Worm (Caenorhabditis elegans): Measurements from ENCODE around the gene Y54E2A.7.

Y54E2A.7 gene

DNA sequence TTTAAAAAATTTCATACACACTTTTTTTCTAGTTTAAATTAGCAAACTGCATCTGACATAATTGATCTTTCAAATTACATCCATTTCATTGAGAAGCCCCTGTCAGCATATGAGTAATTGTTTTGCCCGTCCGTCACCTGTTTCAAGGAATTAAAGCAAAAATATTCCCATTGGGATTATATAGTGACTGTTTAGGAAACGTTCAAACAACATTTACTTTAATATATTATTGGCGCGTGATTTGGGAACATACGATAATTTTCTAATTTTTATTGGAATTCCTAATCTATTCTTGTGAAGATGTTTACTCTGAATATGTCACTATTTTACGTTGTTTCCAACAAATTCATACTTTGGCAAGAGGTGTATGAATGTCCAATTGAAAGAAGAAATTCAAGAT, 32.9 kb upstream of the Y54E2A.7 start, which contains the start of gene srt-11:
Gene srt-11 (plus strand): TSS at position 301 of the 400 bp plus-strand sequence.
- TF ChIP-seq dao-5 (tag; optimal IDR thresholded peaks at IDR 0.05): no peak
- TF ChIP-seq him-1 (tag; optimal IDR thresholded peaks at IDR 0.05): no peak
- no peak for TF ChIP-seq W03F9.2 (tag; optimal IDR thresholded peaks at IDR 0.05)

DNA sequence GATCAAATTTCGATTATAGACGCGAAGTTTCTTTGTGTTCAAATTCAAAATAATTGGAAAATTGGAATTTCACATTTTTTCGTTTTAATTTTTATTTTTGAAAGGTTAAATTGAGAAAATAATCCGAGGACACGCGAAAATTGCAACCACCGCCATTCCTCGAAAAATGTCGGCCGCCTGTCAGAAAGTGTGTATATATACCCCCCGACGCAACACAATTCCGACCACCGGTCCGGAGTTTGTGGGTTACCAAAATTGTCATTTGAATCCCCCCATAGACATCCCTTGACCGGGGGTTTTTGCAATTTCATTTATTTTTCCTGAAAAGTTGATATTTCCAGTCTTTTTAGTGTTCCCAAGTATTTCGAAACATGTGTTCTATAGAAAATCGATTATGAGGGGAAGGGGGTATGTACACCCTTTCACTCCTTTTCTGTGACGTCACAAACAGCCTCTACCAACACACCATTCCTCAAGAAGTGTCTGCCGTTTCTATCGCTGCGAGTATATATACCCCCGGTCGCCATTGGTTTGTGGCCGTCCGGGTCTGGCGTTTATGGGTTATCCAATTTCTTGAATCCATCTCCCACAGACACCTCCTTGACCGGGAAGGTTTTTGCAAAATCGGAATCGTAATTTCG, 31.6 kb upstream of the Y54E2A.7 start, which contains the start of gene W01D2.3:
Gene W01D2.3 (minus strand): TSS at position 51 of the 641 bp plus-strand sequence.
- TF ChIP-seq W03F9.2 (tag; optimal IDR thresholded peaks at IDR 0.05) (peak; percentile 33), him-1 (tag; optimal IDR thresholded peaks at IDR 0.05) (peak; percentile 32), dao-5 (tag; optimal IDR thresholded peaks at IDR 0.05) (peak; percentile 71)

DNA sequence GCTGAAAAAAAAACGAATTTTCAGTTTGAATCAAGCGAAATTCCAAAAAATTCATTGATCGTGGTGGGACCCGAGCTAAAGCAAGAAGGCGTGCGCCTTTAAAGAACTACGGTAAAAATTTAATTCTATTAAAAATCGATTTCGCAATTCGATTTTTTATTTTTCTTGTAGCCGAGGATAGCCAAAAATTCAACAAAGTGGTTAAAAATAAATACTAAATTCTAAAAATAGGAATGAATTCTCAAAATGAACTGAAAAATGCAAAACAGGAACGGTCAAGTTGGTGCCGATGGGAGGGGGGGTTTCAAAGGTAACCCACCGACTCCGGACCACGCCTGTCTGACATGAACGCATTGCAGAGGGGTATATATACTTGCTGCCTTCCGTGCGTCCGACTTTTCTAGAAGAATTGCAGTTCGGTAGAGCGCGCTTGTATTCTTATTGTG, 28.3 kb upstream of the Y54E2A.7 start:
- TF ChIP-seq dao-5 (tag; optimal IDR thresholded peaks at IDR 0.05): no peak
- TF ChIP-seq him-1 (tag; optimal IDR thresholded peaks at IDR 0.05): peak; percentile 5
- no peak for TF ChIP-seq W03F9.2 (tag; optimal IDR thresholded peaks at IDR 0.05)

DNA sequence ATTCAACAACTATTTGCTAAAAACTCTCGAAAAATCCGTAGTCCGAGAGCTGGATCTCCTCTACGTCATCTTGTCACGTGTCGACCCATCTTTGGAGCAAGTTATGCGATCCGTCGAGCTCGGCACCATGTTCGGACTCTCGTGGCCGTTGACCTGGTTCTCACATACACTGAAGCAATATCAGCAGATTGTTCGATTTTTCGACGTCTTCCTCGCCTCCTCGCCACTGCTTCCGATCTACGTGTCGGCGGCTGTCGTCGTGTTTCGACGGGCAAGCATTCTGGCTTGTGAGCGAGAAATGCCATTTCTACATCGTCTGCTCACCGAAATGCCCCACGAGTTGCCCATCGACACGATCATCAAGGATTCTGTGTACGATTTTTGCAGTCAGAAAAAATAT, 26.6 kb upstream of the Y54E2A.7 start:
- TF ChIP-seq dao-5 (tag; optimal IDR thresholded peaks at IDR 0.05) (no peak), him-1 (tag; optimal IDR thresholded peaks at IDR 0.05) (no peak), W03F9.2 (tag; optimal IDR thresholded peaks at IDR 0.05) (no peak)

DNA sequence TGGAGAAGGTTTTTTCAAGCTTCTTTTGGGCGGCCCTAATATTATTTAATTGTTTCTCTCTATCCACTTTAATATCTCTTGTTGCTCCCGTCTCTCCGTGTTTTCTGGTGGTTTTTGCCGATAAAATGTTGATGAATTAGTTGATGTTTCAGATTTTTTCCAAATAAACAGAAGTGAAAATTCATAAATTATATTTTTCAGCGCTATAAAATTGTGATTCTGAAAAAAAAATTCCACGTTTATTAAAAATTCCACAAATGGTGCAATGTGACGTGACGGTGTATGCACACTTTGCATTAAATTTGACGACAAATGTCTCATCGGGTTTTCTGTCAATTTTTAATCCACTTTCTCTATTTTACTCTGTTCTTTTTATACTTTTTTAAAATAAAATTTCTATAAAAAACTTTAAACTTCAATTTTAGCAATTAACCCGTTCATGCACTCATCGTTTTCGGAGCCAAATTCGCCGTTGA, 25.3 kb upstream of the Y54E2A.7 start, which contains the start of gene tbc-20:
Gene tbc-20 (plus strand): TSS at position 426 of the 476 bp plus-strand sequence.
- TF ChIP-seq him-1 (tag; optimal IDR thresholded peaks at IDR 0.05): no peak
- TF ChIP-seq W03F9.2 (tag; optimal IDR thresholded peaks at IDR 0.05): peak; percentile 37

DNA sequence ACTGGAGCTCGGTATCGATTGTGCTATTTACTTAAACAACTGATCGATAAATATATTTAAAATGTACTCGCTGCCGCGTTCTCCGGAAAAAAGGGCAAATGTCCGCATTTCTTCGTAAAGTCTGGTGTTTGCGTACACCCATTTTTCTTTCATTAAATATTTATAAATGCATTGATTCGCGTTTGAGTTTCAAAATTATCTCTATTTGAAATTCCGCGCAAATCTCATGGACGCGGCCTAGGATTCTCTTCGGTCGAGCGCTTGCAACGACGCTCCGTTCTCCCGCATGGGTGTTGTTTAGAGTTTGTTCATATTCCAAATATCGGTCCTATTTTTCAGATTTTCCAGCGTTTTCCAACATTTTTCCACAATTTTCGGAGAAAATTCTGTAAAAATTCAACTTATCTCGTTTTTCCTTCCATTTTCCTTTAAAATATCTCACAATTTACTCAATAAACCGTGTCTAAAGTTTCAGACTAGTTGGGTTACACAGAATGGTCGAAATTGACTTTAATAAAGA, 22.2 kb upstream of the Y54E2A.7 start, which contains the start of gene eif-3.B:
Gene eif-3.B (plus strand): TSS at position 470 of the 520 bp plus-strand sequence.
- no peak for TF ChIP-seq dao-5 (tag; optimal IDR thresholded peaks at IDR 0.05)
- peak; percentile 42 for TF ChIP-seq him-1 (tag; optimal IDR thresholded peaks at IDR 0.05)
- peak; percentile 83 for TF ChIP-seq W03F9.2 (tag; optimal IDR thresholded peaks at IDR 0.05)

DNA sequence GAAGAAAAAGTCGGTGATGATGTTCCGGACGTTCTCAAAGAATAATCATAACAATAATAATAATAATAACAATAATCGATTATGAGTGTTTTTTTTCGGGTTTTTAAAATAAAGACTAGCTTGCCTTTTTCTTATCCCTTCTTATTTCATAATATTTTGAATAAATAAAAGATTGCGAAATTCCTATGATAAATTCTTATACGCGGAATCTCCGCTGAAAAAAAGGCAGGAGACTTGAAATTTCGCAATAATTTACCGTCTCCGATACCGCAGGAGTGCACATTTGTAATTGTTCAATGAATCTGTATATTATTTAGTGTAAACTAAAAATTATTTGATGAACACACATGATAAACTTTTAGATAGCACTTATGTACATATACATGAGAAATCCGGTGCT, 19.7 kb upstream of the Y54E2A.7 start:
- TF ChIP-seq dao-5 (tag; optimal IDR thresholded peaks at IDR 0.05): no peak
- no peak for TF ChIP-seq him-1 (tag; optimal IDR thresholded peaks at IDR 0.05)
- no peak for TF ChIP-seq W03F9.2 (tag; optimal IDR thresholded peaks at IDR 0.05)

DNA sequence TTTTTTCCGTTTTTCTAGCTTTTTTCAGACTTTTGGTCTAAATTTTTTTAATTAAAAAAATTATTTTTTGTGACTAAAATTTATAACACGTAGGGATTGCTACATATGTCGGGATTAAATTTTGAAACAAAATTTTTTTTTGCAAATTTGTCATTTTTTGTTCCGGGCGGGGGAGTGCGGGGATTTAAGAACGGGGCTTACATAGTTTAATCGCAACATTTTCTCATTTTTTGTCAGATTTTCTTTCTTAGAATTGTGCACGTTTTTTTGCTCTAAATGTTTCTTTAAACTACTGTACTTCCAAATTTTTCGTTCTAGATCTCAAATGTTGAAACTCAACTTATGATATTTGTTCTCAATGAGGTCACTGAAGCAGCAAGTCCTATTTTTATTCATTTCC, 17.9 kb upstream of the Y54E2A.7 start, which contains the start of gene Y54E2A.10:
Gene Y54E2A.10 (plus strand): TSS at position 301 of the 400 bp plus-strand sequence.
- TF ChIP-seq dao-5 (tag; optimal IDR thresholded peaks at IDR 0.05) (no peak), W03F9.2 (tag; optimal IDR thresholded peaks at IDR 0.05) (no peak), him-1 (tag; optimal IDR thresholded peaks at IDR 0.05) (no peak)

DNA sequence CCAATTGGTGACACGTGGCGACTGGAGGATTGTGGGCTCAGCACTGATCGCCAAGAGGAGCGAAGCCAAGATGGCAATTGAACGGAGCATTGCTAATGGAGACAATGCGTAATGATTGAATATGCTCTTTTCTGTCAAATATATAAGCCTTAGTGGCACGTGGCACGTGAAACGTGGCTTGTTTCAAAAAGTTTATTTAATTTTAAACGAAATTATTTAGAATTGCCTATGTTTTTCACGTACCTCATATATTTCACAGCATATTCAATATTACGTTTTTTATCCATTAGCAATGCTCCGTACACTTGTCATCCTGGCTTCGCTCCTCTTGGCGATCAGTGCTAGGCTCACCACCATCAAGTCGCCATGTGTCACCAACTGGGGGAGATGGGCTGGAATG, 13.1 kb upstream of the Y54E2A.7 start, which contains the start of gene Y54E2A.9:
Gene Y54E2A.9 (minus strand): TSS at position 101 of the 400 bp plus-strand sequence.
- TF ChIP-seq W03F9.2 (tag; optimal IDR thresholded peaks at IDR 0.05): no peak
- TF ChIP-seq him-1 (tag; optimal IDR thresholded peaks at IDR 0.05): no peak
- TF ChIP-seq dao-5 (tag; optimal IDR thresholded peaks at IDR 0.05): no peak

DNA sequence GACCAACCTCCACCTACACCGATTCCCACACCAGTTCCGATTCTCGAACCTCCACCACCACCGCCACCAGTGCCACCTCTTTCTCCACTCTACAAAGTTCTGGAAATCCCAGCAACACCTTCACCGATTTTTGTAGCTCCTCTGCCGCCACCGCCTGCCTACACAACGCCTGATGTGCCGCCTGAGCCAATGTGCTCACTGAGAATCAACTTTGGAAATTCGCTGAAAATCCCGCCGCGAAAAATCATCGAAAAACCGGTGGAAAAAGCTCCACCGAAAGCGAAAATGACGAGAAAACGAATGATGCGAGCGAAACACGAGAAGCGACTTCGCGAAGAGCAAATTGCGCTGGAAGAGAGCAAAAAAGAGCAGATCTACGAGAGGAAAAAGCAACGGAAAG, 7.0 kb upstream of the Y54E2A.7 start:
- TF ChIP-seq W03F9.2 (tag; optimal IDR thresholded peaks at IDR 0.05) (no peak), him-1 (tag; optimal IDR thresholded peaks at IDR 0.05) (no peak), dao-5 (tag; optimal IDR thresholded peaks at IDR 0.05) (no peak)

DNA sequence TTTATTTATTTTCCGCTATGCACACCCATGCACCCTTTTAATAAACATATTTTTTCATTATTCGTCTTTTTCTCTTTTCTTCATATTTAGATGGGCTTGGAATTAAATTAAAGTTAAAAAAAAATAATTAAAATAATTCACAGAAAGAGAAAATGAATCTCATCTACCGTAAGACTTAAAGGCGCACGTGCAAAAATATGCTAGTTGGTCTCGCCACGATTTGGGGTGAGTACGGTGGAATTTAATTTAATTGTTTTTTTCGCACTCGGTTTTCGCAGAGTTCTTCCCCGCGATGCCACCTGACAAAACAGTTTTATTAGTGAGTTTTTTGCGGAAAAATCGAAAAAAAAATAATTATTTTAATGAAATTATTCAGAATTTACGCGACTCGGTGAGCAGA, 5.3 kb upstream of the Y54E2A.7 start, which contains the start of gene Y54E2A.8:
Gene Y54E2A.8 (plus strand): TSS at position 254 of the 400 bp plus-strand sequence.
- TF ChIP-seq dao-5 (tag; optimal IDR thresholded peaks at IDR 0.05): no peak
- no peak for TF ChIP-seq W03F9.2 (tag; optimal IDR thresholded peaks at IDR 0.05)
- no peak for TF ChIP-seq him-1 (tag; optimal IDR thresholded peaks at IDR 0.05)

DNA sequence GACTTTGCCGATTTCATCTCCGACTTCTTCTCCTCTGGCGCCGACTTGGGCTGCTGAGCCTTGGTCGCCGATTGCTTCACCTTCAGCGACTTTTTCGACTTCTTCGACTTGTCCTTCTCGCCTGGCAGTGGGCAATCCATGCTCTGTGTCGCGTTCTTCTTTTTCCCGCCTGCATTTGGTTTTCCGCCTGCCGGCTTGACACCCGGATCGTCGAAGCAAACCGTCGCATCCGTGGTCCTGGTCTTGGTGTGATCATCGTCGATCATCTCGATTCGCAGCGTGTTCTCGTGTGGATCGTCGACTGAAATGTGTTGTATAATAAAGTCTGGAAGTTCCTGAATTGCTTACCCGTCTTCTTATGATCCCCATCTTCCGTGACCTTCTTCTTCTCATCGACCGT, 693 bp downstream of the Y54E2A.7 start:
- TF ChIP-seq W03F9.2 (tag; optimal IDR thresholded peaks at IDR 0.05): no peak
- no peak for TF ChIP-seq dao-5 (tag; optimal IDR thresholded peaks at IDR 0.05)
- no peak for TF ChIP-seq him-1 (tag; optimal IDR thresholded peaks at IDR 0.05)

DNA sequence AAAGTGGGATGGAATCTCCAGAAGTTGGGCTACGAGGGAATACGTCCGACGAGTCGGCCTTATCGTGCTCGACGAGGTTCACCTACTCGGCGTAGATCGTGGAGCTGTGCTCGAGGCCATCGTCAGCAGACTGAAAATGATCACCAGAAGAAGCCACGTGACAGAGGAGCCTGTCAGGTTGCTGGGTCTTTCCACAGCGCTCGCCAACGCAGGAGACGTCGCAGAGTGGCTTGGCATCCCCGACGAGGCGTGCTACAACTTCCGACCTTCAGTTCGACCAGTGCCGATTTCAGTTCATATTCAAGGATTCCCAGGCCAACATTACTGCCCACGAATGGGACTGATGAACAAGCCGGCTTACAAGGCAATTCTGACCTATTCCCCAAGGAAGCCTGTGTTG, 1.7 kb downstream of the Y54E2A.7 start:
- TF ChIP-seq him-1 (tag; optimal IDR thresholded peaks at IDR 0.05): no peak
- TF ChIP-seq dao-5 (tag; optimal IDR thresholded peaks at IDR 0.05): no peak
- TF ChIP-seq W03F9.2 (tag; optimal IDR thresholded peaks at IDR 0.05): no peak

DNA sequence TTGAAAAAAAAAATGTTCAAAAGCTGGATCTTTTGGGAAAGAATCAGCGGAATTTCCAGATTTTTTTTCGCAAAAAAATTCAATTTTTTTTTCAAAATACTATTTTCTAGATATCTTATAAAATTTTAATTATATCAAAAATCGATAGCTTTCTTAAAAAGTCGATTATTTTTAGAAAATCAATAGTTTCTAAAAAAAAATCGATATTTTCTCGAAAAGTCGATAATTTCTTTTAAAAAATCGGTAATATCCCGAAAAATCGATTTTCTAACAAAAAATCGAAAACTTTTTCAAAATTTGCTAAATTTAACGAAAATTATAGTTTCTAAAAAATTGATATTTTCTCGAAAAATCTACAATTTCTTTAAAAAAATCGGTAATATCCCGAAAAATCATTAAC, 4.0 kb downstream of the Y54E2A.7 start:
- TF ChIP-seq dao-5 (tag; optimal IDR thresholded peaks at IDR 0.05) (no peak), him-1 (tag; optimal IDR thresholded peaks at IDR 0.05) (no peak), W03F9.2 (tag; optimal IDR thresholded peaks at IDR 0.05) (no peak)

All from whole organism, L4/young adult.